Fruit fly (Drosophila melanogaster) whole organism, embryonic: ENCODE results near the gene Cdc14.

ENCODE experiments used
- Blimp-1 ChIP-seq: fragments of 200-800 bp; sonication (Bioruptor generic); optimal IDR thresholded peaks from 3 replicates; lab custom pipeline; 2018; ENCODE audit warnings: missing biosample characterization, missing genetic modification characterization, mild to moderate bottlenecking, moderate library complexity, missing genetic modification reagents
- Bteb2 ChIP-seq: fragments of 200-800 bp; sonication (Bioruptor generic); optimal IDR thresholded peaks from 2 replicates; lab custom pipeline; 2016; ENCODE audit warnings: missing biosample characterization, missing genetic modification characterization
- CG10274 ChIP-seq: fragments of 200-800 bp; sonication (Bioruptor generic); optimal IDR thresholded peaks from 3 replicates; lab custom pipeline; 2017; ENCODE audit warnings: missing biosample characterization, mild to moderate bottlenecking, missing genetic modification characterization
- CG10654 ChIP-seq: fragments of 200-800 bp; sonication (Bioruptor generic); optimal IDR thresholded peaks from 2 replicates; lab custom pipeline; 2016; ENCODE audit warnings: missing biosample characterization, missing genetic modification characterization
- CG11093 ChIP-seq: fragments of 200-800 bp; sonication (Bioruptor generic); IDR thresholded peaks from 3 replicates; pipeline ENCODE4 v1.3.6; 2022; ENCODE audit warnings: missing biosample characterization, missing genetic modification characterization
- CG11504 ChIP-seq: fragments of 200-800 bp; sonication (Bioruptor generic); optimal IDR thresholded peaks from 3 replicates; lab custom pipeline; 2019; ENCODE audit warnings: missing biosample characterization, mild to moderate bottlenecking, missing genetic modification characterization, moderate library complexity
- CG13123 ChIP-seq: fragments of 200-800 bp; sonication (Bioruptor generic); optimal IDR thresholded peaks from 2 replicates; lab custom pipeline; 2016; ENCODE audit warnings: missing biosample characterization, missing genetic modification characterization
- CG13287 ChIP-seq: fragments of 200-800 bp; sonication (Bioruptor generic); IDR thresholded peaks from 2 replicates; pipeline ENCODE4 v1.3.6; 2022; ENCODE audit warnings: missing biosample characterization, missing genetic modification characterization; ENCODE audit not compliant: partially characterized antibody
- CG13424 ChIP-seq: fragments of 200-800 bp; sonication (Bioruptor generic); optimal IDR thresholded peaks from 2 replicates; lab custom pipeline; 2019; ENCODE audit warnings: missing biosample characterization, mild to moderate bottlenecking, missing genetic modification characterization, moderate library complexity
- CG13624 ChIP-seq: fragments of 200-800 bp; sonication (Bioruptor generic); optimal IDR thresholded peaks from 2 replicates; lab custom pipeline; 2016; ENCODE audit warnings: missing biosample characterization, missing genetic modification characterization
- CG16813 ChIP-seq: fragments of 200-800 bp; sonication (Bioruptor generic); IDR thresholded peaks from 3 replicates; pipeline ENCODE4 v1.3.6; 2022; ENCODE audit warnings: missing biosample characterization, missing genetic modification characterization; ENCODE audit not compliant: partially characterized antibody
- CG1832 ChIP-seq: fragments of 200-800 bp; sonication (Bioruptor generic); optimal IDR thresholded peaks from 2 replicates; lab custom pipeline; 2017; ENCODE audit warnings: missing biosample characterization, mild to moderate bottlenecking, missing genetic modification characterization, inconsistent platforms
- CG30403 ChIP-seq: fragments of 200-800 bp; sonication (Bioruptor generic); optimal IDR thresholded peaks from 3 replicates; lab custom pipeline; 2016; ENCODE audit warnings: missing biosample characterization, missing genetic modification characterization
- CG32532 ChIP-seq: fragments of 200-800 bp; sonication (Bioruptor generic); IDR thresholded peaks from 2 replicates; pipeline ENCODE4 v1.3.6; 2022; ENCODE audit warnings: missing biosample characterization, missing genetic modification characterization
- CG34422 ChIP-seq: fragments of 200-800 bp; sonication (Bioruptor generic); IDR thresholded peaks from 3 replicates; pipeline ENCODE4 v1.3.6; 2022; ENCODE audit warnings: missing biosample characterization, missing genetic modification characterization
- CG7271 ChIP-seq: fragments of 200-800 bp; sonication (Bioruptor generic); optimal IDR thresholded peaks from 2 replicates; lab custom pipeline; 2018; ENCODE audit warnings: missing biosample characterization, mild to moderate bottlenecking, missing genetic modification characterization, moderate library complexity
- CG7987 ChIP-seq: fragments of 200-800 bp; sonication (Bioruptor generic); optimal IDR thresholded peaks from 2 replicates; lab custom pipeline; 2018; ENCODE audit warnings: missing biosample characterization, mild to moderate bottlenecking, missing genetic modification characterization, moderate library complexity
- CG8089 ChIP-seq: fragments of 200-800 bp; sonication (Bioruptor generic); optimal IDR thresholded peaks from 3 replicates; lab custom pipeline; 2016; ENCODE audit warnings: missing biosample characterization, missing genetic modification characterization
- E2f2 ChIP-seq: fragments of 200-800 bp; sonication (Bioruptor generic); IDR thresholded peaks from 2 replicates; pipeline ENCODE4 v1.3.6; 2022; ENCODE audit warnings: missing biosample characterization, missing genetic modification characterization
- Ets65A ChIP-seq: fragments of 200-800 bp; sonication (Bioruptor generic); peaks from one replicate; lab custom pipeline; 2016; ENCODE audit warnings: missing biosample characterization, missing genetic modification characterization
- HLH54F ChIP-seq: fragments of 200-800 bp; sonication (Bioruptor generic); optimal IDR thresholded peaks from 3 replicates; lab custom pipeline; 2016; ENCODE audit warnings: missing biosample characterization, missing genetic modification characterization
- Jarid2 ChIP-seq: fragments of 200-800 bp; sonication (Bioruptor generic); optimal IDR thresholded peaks from 3 replicates; lab custom pipeline; 2017; ENCODE audit warnings: mild to moderate bottlenecking, missing biosample characterization, missing genetic modification reagents, missing genetic modification characterization
- Med ChIP-seq: fragments of 200-800 bp; sonication (Bioruptor generic); peaks from one replicate; lab custom pipeline; 2016; ENCODE audit warnings: missing biosample characterization, missing genetic modification characterization, mild to moderate bottlenecking, inconsistent platforms, moderate library complexity
- Myb ChIP-seq: fragments of 200-800 bp; sonication (Bioruptor generic); optimal IDR thresholded peaks from 2 replicates; lab custom pipeline; 2016; ENCODE audit warnings: missing biosample characterization, missing genetic modification characterization
- Sin3A ChIP-seq: fragments of >200 bp; optimal IDR thresholded peaks from 2 replicates; lab custom pipeline; 2018
- Trl ChIP-seq, 3 experiments: fragments of >200 bp in 2 of 3; fragments of 200-800 bp in 1 of 3; sonication (Bioruptor generic) in 1 of 3; optimal IDR thresholded peaks; 2 replicates in 1 of 3; 3 replicates in 2 of 3; lab custom pipeline; 2016 to 2017; ENCODE audit warnings: missing biosample characterization in 1 of 3, missing genetic modification characterization in 1 of 3
- az2 ChIP-seq: fragments of 200-800 bp; sonication (Bioruptor generic); optimal IDR thresholded peaks from 3 replicates; lab custom pipeline; 2016; ENCODE audit warnings: missing biosample characterization, missing genetic modification characterization
- chinmo ChIP-seq: fragments of 200-800 bp; sonication (Bioruptor generic); IDR thresholded peaks from 4 replicates; pipeline ENCODE4 v1.3.6; 2022; ENCODE audit warnings: missing biosample characterization, missing genetic modification characterization; ENCODE audit not compliant: partially characterized antibody
- crp ChIP-seq, 2 experiments: fragments of 200-800 bp; sonication (Bioruptor generic); optimal IDR thresholded peaks; 2 replicates in 1 of 2; 3 replicates in 1 of 2; lab custom pipeline; 2017; ENCODE audit warnings: missing biosample characterization in 2 of 2, missing genetic modification characterization in 2 of 2, mild to moderate bottlenecking in 1 of 2, moderate library complexity in 1 of 2
- dysf ChIP-seq: fragments of 200-800 bp; sonication (Bioruptor generic); IDR thresholded peaks from 3 replicates; pipeline ENCODE4 v1.3.6; 2022; ENCODE audit warnings: missing biosample characterization, missing genetic modification characterization
- eyg ChIP-seq: fragments of 200-800 bp; sonication (Bioruptor generic); optimal IDR thresholded peaks from 3 replicates; lab custom pipeline; 2016; ENCODE audit warnings: missing biosample characterization, missing genetic modification characterization
- ftz-f1 ChIP-seq: fragments of 200-800 bp; sonication (Bioruptor generic); optimal IDR thresholded peaks from 2 replicates; lab custom pipeline; 2016; ENCODE audit warnings: missing biosample characterization, missing genetic modification characterization
- fu2 ChIP-seq: fragments of 200-800 bp; sonication (Bioruptor generic); optimal IDR thresholded peaks from 2 replicates; lab custom pipeline; 2016; ENCODE audit warnings: missing biosample characterization, missing genetic modification characterization
- her ChIP-seq: fragments of 200-800 bp; sonication (Bioruptor generic); optimal IDR thresholded peaks from 2 replicates; lab custom pipeline; 2016; ENCODE audit warnings: missing biosample characterization, missing genetic modification characterization
- jing ChIP-seq: fragments of 200-800 bp; sonication (Bioruptor generic); optimal IDR thresholded peaks from 2 replicates; lab custom pipeline; 2018; ENCODE audit warnings: missing biosample characterization, mild to moderate bottlenecking, missing genetic modification characterization
- klu ChIP-seq: fragments of 200-800 bp; sonication (Bioruptor generic); IDR thresholded peaks from 2 replicates; pipeline ENCODE4 v1.3.6; 2022; ENCODE audit warnings: missing biosample characterization, missing genetic modification characterization
- nmo ChIP-seq: fragments of 200-800 bp; sonication (Bioruptor generic); optimal IDR thresholded peaks from 2 replicates; lab custom pipeline; 2018; ENCODE audit warnings: missing biosample characterization, mild to moderate bottlenecking, missing genetic modification characterization, moderate library complexity
- pho ChIP-seq: fragments of 200-800 bp; sonication (Bioruptor generic); optimal IDR thresholded peaks from 2 replicates; lab custom pipeline; 2016; ENCODE audit warnings: missing biosample characterization, missing genetic modification characterization
- prd ChIP-seq, 3 experiments: fragments of >200 bp in 2 of 3; fragments of 200-800 bp in 1 of 3; sonication (Bioruptor generic) in 1 of 3; optimal IDR thresholded peaks in 2 of 3; IDR thresholded peaks in 1 of 3; 2 replicates in 2 of 3; 3 replicates in 1 of 3; pipeline versions ENCODE4 v1.3.6 to Lab custom; 2017 to 2022; ENCODE audit warnings: missing biosample characterization in 1 of 3, missing genetic modification characterization in 1 of 3
- scrt ChIP-seq: fragments of 200-800 bp; sonication (Bioruptor generic); optimal IDR thresholded peaks from 2 replicates; lab custom pipeline; 2018; ENCODE audit warnings: missing biosample characterization, mild to moderate bottlenecking, missing genetic modification characterization, moderate library complexity
- sd ChIP-seq: fragments of 200-800 bp; sonication (Bioruptor generic); optimal IDR thresholded peaks from 3 replicates; lab custom pipeline; 2018; ENCODE audit warnings: missing biosample characterization, mild to moderate bottlenecking, missing genetic modification characterization, moderate library complexity
- sqz ChIP-seq: fragments of 200-800 bp; sonication (Bioruptor generic); optimal IDR thresholded peaks from 3 replicates; lab custom pipeline; 2018; ENCODE audit warnings: missing biosample characterization, mild to moderate bottlenecking, missing genetic modification characterization
- tll ChIP-seq, 2 experiments: fragments of 200-800 bp in 1 of 2; fragments of >200 bp in 1 of 2; sonication (Bioruptor generic) in 1 of 2; optimal IDR thresholded peaks; 2 replicates each; lab custom pipeline; 2017 to 2019; ENCODE audit warnings: missing biosample characterization in 2 of 2, missing genetic modification characterization in 2 of 2, mild to moderate bottlenecking in 1 of 2, moderate library complexity in 1 of 2
- toy ChIP-seq: fragments of 200-800 bp; sonication (Bioruptor generic); IDR thresholded peaks from 2 replicates; pipeline ENCODE4 v1.3.6; 2022; ENCODE audit warnings: missing biosample characterization, missing genetic modification characterization
- tup ChIP-seq: fragments of 200-800 bp; sonication (Bioruptor generic); optimal IDR thresholded peaks from 2 replicates; lab custom pipeline; 2016; ENCODE audit warnings: missing biosample characterization, mild to moderate bottlenecking, missing genetic modification characterization, moderate library complexity
- wdn ChIP-seq: fragments of 200-800 bp; sonication (Bioruptor generic); IDR thresholded peaks from 2 replicates; pipeline ENCODE4 v1.3.6; 2022; ENCODE audit warnings: missing biosample characterization, missing genetic modification characterization
- wor ChIP-seq: fragments of 200-800 bp; sonication (Bioruptor generic); IDR thresholded peaks from 2 replicates; pipeline ENCODE4 v1.3.6; 2022; ENCODE audit warnings: missing biosample characterization, missing genetic modification characterization

Gene Cdc14

DNA sequence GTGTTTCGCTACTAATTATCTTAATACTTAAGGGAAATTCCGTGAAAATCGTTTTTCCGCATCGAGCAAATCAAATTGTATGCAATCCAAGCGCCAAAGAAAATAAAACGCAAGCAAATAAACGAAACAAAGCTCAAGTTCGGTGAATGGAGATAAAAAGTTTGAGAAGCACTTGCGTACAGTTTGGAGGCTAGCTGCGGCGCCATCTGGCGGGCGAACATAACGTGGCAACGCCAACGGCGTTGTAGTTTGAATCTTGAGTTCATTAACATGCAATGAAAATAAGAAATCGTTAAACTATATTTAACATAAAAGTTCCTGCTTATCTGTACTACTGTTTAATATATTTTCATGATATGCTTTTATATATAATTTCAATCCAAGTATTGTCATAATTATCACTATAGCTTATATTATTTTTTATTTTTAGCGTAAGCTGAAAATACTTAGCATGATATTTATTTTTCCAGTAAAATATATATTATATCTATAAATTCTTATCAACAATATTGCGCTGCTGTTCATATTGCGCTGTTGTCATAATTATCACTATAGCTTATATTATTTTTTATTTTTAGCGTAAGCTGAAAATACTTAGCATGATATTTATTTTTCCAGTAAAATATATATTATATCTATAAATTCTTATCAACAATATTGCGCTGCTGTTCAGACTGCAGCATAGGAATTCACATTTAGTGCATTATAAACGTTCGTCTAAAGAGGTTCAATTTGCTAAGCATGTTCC is 46.1 kb upstream of the Cdc14 start, which contains the start of gene lectin-28C (continued):
- TF ChIP-seq CG11504 (tag; lab: Kevin White, UChicago) (peak; percentile 44), CG16813 (GFP tag; lab: Robert Waterston, UW) (peak; percentile 54; the same call in 1 of the 3 replicates), CG30403 (GFP tag; lab: Kevin White, UChicago) (peak; percentile 4)

DNA sequence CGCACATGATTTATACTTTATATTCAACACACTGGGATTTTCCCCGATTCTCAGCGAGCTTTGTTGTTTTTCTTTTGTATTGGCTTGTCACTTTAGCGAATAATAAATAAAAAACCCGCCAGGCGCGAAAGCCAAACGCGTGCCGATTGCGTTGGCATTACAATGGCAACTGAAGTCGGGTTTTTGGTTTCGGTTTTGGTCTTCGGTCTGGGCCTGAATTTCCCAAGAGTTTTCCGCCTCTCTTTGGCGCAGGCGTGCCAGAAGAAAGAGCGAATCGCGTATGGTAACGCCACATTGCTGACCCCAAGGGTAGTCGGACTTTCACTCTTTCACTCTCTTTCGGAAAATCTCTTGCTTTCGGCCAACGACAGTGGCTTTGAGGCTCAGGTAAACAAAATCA is 44.6 kb upstream of the Cdc14 start, which contains the start of gene CG14535:
TSS of gene CG14535 (minus strand) at position 368 of the 400 bp plus-strand sequence.
- peak; percentile 59 for TF ChIP-seq Blimp-1 (GFP tag; lab: Kevin White, UChicago)
- no peak for TF ChIP-seq CG30403 (GFP tag; lab: Kevin White, UChicago)
- no peak for TF ChIP-seq sd (tag; lab: Kevin White, UChicago)
- TF ChIP-seq Trl (optimal IDR thresholded peaks at IDR 0.05; lab: Kevin White, UChicago), result peak; percentile 31 to 69
- no peak for TF ChIP-seq Trl (GFP tag; optimal IDR thresholded peaks at IDR 0.05; lab: Kevin White, UChicago)
- TF ChIP-seq HLH54F (GFP tag; lab: Kevin White, UChicago), result no peak
- no peak for TF ChIP-seq scrt
- no peak for TF ChIP-seq pho (GFP tag; lab: Kevin White, UChicago)
- TF ChIP-seq wor (GFP tag; lab: Robert Waterston, UW), result no peak
- no peak for TF ChIP-seq Bteb2 (GFP tag; lab: Kevin White, UChicago)
- TF ChIP-seq fu2, result no peak
- TF ChIP-seq CG8089 (GFP tag; lab: Kevin White, UChicago), result no peak
- no peak for TF ChIP-seq crp (GFP tag; optimal IDR thresholded peaks at IDR 0.05; lab: Kevin White, UChicago)
- no peak for TF ChIP-seq CG13123 (GFP tag; lab: Kevin White, UChicago)
- TF ChIP-seq CG7271, result no peak
- TF ChIP-seq tll (GFP tag; optimal IDR thresholded peaks at IDR 0.05; lab: Kevin White, UChicago), result no peak
- no peak for TF ChIP-seq jing (GFP tag; lab: Kevin White, UChicago)
- TF ChIP-seq CG13287 (GFP tag; lab: Robert Waterston, UW), result no peak
- no peak for TF ChIP-seq Myb
- TF ChIP-seq CG1832, result no peak
- TF ChIP-seq CG34422 (GFP tag; lab: Robert Waterston, UW), result no peak
- TF ChIP-seq wdn (GFP tag; lab: Robert Waterston, UW), result no peak
- TF ChIP-seq ftz-f1, result no peak
- no peak for TF ChIP-seq az2 (GFP tag; lab: Kevin White, UChicago)
- no peak for TF ChIP-seq nmo
- TF ChIP-seq klu (GFP tag; lab: Robert Waterston, UW), result no peak
- no peak for TF ChIP-seq E2f2 (GFP tag; lab: Robert Waterston, UW)
- peak; percentile 86 for TF ChIP-seq Jarid2 (GFP tag; lab: Kevin White, UChicago)
- TF ChIP-seq CG13424 (tag; lab: Kevin White, UChicago), result no peak
- TF ChIP-seq tup (GFP tag; lab: Kevin White, UChicago), result no peak
- no peak for TF ChIP-seq CG10654
- TF ChIP-seq CG10274 (GFP tag; lab: Kevin White, UChicago), result no peak
- TF ChIP-seq CG11093, result no peak
- TF ChIP-seq CG13624 (GFP tag; lab: Kevin White, UChicago), result no peak
- TF ChIP-seq dysf (GFP tag; lab: Robert Waterston, UW), result no peak
- no peak for TF ChIP-seq her
- TF ChIP-seq Med, result peak; percentile 17
- no peak for TF ChIP-seq eyg (GFP tag; lab: Kevin White, UChicago)
- TF ChIP-seq CG7987 (GFP tag; lab: Kevin White, UChicago), result no peak
- peak; percentile 29 for TF ChIP-seq sqz (GFP tag; lab: Kevin White, UChicago)
- TF ChIP-seq chinmo (GFP tag; lab: Robert Waterston, UW), result no peak
- TF ChIP-seq Sin3A (lab: Kevin White, UChicago), result no peak
- peak; percentile 53 for TF ChIP-seq Ets65A (GFP tag; lab: Kevin White, UChicago)
- no peak for TF ChIP-seq CG32532 (GFP tag; lab: Robert Waterston, UW)
- no peak for TF ChIP-seq prd (optimal IDR thresholded peaks at IDR 0.05; lab: Kevin White, UChicago)
- TF ChIP-seq prd (GFP tag; IDR thresholded peaks at IDR 0.05; lab: Robert Waterston, UW), result no peak
- no peak for TF ChIP-seq toy (GFP tag; lab: Robert Waterston, UW)
